Fruit fly (Drosophila melanogaster) whole organism, embryonic: ENCODE results near the gene srp.

Experiments used
- ATbp ChIP-seq: fragments of 200-800 bp; sonication (Bioruptor generic); optimal IDR thresholded peaks from 2 replicates; lab custom pipeline; 2017; ENCODE audit warnings: missing biosample characterization, mild to moderate bottlenecking, missing genetic modification characterization, missing genetic modification reagents
- Awh ChIP-seq: fragments of 200-800 bp; sonication (Bioruptor generic); IDR thresholded peaks from 2 replicates; pipeline ENCODE4, ENCODE4 v1.3.6; 2022; ENCODE audit warnings: missing biosample characterization, missing genetic modification characterization
- B-H2 ChIP-seq: fragments of 200-800 bp; sonication (Bioruptor generic); optimal IDR thresholded peaks from 2 replicates; lab custom pipeline; 2018; ENCODE audit warnings: missing biosample characterization, mild to moderate bottlenecking, missing genetic modification characterization
- CG10543 ChIP-seq: fragments of 200-800 bp; sonication (Bioruptor generic); optimal IDR thresholded peaks from 3 replicates; lab custom pipeline; 2017; ENCODE audit warnings: missing biosample characterization, mild to moderate bottlenecking, missing genetic modification characterization, moderate library complexity
- CG11093 ChIP-seq: fragments of 200-800 bp; sonication (Bioruptor generic); IDR thresholded peaks from 3 replicates; pipeline ENCODE4 v1.3.6; 2022; ENCODE audit warnings: missing biosample characterization, missing genetic modification characterization
- CG11695 ChIP-seq: fragments of 200-800 bp; sonication (Bioruptor generic); IDR thresholded peaks from 3 replicates; pipeline ENCODE4 v1.3.6; 2022; ENCODE audit warnings: missing biosample characterization, missing genetic modification characterization
- CG12391 ChIP-seq: fragments of 200-800 bp; sonication (Bioruptor generic); optimal IDR thresholded peaks from 3 replicates; lab custom pipeline; 2018; ENCODE audit warnings: missing biosample characterization, mild to moderate bottlenecking, missing genetic modification characterization, moderate library complexity
- CG12744 ChIP-seq: fragments of 200-800 bp; sonication (Bioruptor generic); optimal IDR thresholded peaks from 2 replicates; lab custom pipeline; 2016; ENCODE audit warnings: missing biosample characterization, missing genetic modification characterization
- CG13287 ChIP-seq: fragments of 200-800 bp; sonication (Bioruptor generic); IDR thresholded peaks from 2 replicates; pipeline ENCODE4 v1.3.6; 2022; ENCODE audit warnings: missing biosample characterization, missing genetic modification characterization; ENCODE audit not compliant: partially characterized antibody
- CG13424 ChIP-seq: fragments of 200-800 bp; sonication (Bioruptor generic); optimal IDR thresholded peaks from 2 replicates; lab custom pipeline; 2019; ENCODE audit warnings: missing biosample characterization, mild to moderate bottlenecking, missing genetic modification characterization, moderate library complexity
- CG13894 ChIP-seq: fragments of 200-800 bp; sonication (Bioruptor generic); optimal IDR thresholded peaks from 3 replicates; lab custom pipeline; 2018; ENCODE audit warnings: missing biosample characterization, mild to moderate bottlenecking, missing genetic modification characterization, moderate library complexity
- CG1792 ChIP-seq: fragments of 200-800 bp; sonication (Bioruptor generic); optimal IDR thresholded peaks from 2 replicates; lab custom pipeline; 2016; ENCODE audit warnings: missing biosample characterization, missing genetic modification characterization
- CG30403 ChIP-seq: fragments of 200-800 bp; sonication (Bioruptor generic); optimal IDR thresholded peaks from 3 replicates; lab custom pipeline; 2016; ENCODE audit warnings: missing biosample characterization, missing genetic modification characterization
- CG3407 ChIP-seq: fragments of 200-800 bp; sonication (Bioruptor generic); optimal IDR thresholded peaks from 2 replicates; lab custom pipeline; 2018; ENCODE audit warnings: missing biosample characterization, mild to moderate bottlenecking, missing genetic modification characterization
- CG34376 ChIP-seq: fragments of 200-800 bp; sonication (Bioruptor generic); optimal IDR thresholded peaks from 2 replicates; lab custom pipeline; 2018; ENCODE audit warnings: missing biosample characterization, mild to moderate bottlenecking, missing genetic modification characterization
- CG4360 ChIP-seq: fragments of 200-800 bp; sonication (Bioruptor generic); IDR thresholded peaks from 2 replicates; pipeline ENCODE4 v1.3.6; 2022; ENCODE audit warnings: missing biosample characterization, missing genetic modification characterization
- CG4424 ChIP-seq: fragments of 200-800 bp; sonication (Bioruptor generic); optimal IDR thresholded peaks from 3 replicates; lab custom pipeline; 2016; ENCODE audit warnings: missing biosample characterization, missing genetic modification characterization
- CG5180 ChIP-seq: fragments of 200-800 bp; sonication (Bioruptor generic); optimal IDR thresholded peaks from 3 replicates; lab custom pipeline; 2017; ENCODE audit warnings: missing biosample characterization, missing genetic modification characterization, mild to moderate bottlenecking, moderate library complexity, missing genetic modification reagents
- CG7928 ChIP-seq: fragments of 200-800 bp; sonication (Bioruptor generic); optimal IDR thresholded peaks from 2 replicates; lab custom pipeline; 2017; ENCODE audit warnings: missing biosample characterization, mild to moderate bottlenecking, missing genetic modification characterization
- Dad ChIP-seq: fragments of 200-800 bp; sonication (Bioruptor generic); optimal IDR thresholded peaks from 3 replicates; lab custom pipeline; 2016; ENCODE audit warnings: missing biosample characterization, missing genetic modification characterization
- Doc3 ChIP-seq: fragments of 200-800 bp; sonication (Bioruptor generic); IDR thresholded peaks from 3 replicates; pipeline ENCODE4 v1.3.6; 2022; ENCODE audit warnings: missing biosample characterization, missing genetic modification characterization; ENCODE audit not compliant: partially characterized antibody
- E2f2 ChIP-seq: fragments of 200-800 bp; sonication (Bioruptor generic); IDR thresholded peaks from 2 replicates; pipeline ENCODE4 v1.3.6; 2022; ENCODE audit warnings: missing biosample characterization, missing genetic modification characterization
- Ets97D ChIP-seq: fragments of 200-800 bp; sonication (Bioruptor generic); optimal IDR thresholded peaks from 3 replicates; lab custom pipeline; 2016; ENCODE audit warnings: missing biosample characterization, missing genetic modification characterization
- Gug ChIP-seq: fragments of 200-800 bp; sonication (Bioruptor generic); IDR thresholded peaks from 4 replicates; pipeline ENCODE4 v1.3.6; 2022; ENCODE audit warnings: missing biosample characterization, missing genetic modification characterization
- HLHmδ ChIP-seq: fragments of 200-800 bp; sonication (Bioruptor generic); optimal IDR thresholded peaks from 2 replicates; lab custom pipeline; 2018; ENCODE audit warnings: missing biosample characterization, mild to moderate bottlenecking, missing genetic modification characterization, moderate library complexity
- Med ChIP-seq: fragments of 200-800 bp; sonication (Bioruptor generic); peaks from one replicate; lab custom pipeline; 2016; ENCODE audit warnings: missing biosample characterization, missing genetic modification characterization, mild to moderate bottlenecking, inconsistent platforms, moderate library complexity
- Nf-YB ChIP-seq: fragments of 200-800 bp; sonication (Bioruptor generic); optimal IDR thresholded peaks from 3 replicates; lab custom pipeline; 2019; ENCODE audit warnings: missing biosample characterization, mild to moderate bottlenecking, missing genetic modification characterization, moderate library complexity
- NfI ChIP-seq: fragments of 200-800 bp; sonication (Bioruptor generic); optimal IDR thresholded peaks from 3 replicates; lab custom pipeline; 2018; ENCODE audit warnings: missing biosample characterization, mild to moderate bottlenecking, missing genetic modification characterization, moderate library complexity
- Rx ChIP-seq: fragments of 200-800 bp; sonication (Bioruptor generic); IDR thresholded peaks from 2 replicates; pipeline ENCODE4 v1.3.6; 2022; ENCODE audit warnings: missing biosample characterization, missing genetic modification characterization
- YL-1 ChIP-seq: fragments of 200-800 bp; sonication (Bioruptor generic); optimal IDR thresholded peaks from 3 replicates; lab custom pipeline; 2017; ENCODE audit warnings: missing biosample characterization, mild to moderate bottlenecking, missing genetic modification characterization
- ap ChIP-seq: fragments of 200-800 bp; sonication (Bioruptor generic); IDR thresholded peaks from 2 replicates; pipeline ENCODE4 v1.3.6; 2022; ENCODE audit warnings: missing biosample characterization, missing genetic modification characterization
- ato ChIP-seq: fragments of 200-800 bp; sonication (Bioruptor generic); IDR thresholded peaks from 2 replicates; pipeline ENCODE4 v1.3.6; 2022; ENCODE audit warnings: missing biosample characterization, missing genetic modification characterization; ENCODE audit not compliant: partially characterized antibody
- cas ChIP-seq: fragments of 200-800 bp; sonication (Bioruptor generic); IDR thresholded peaks from 2 replicates; pipeline ENCODE4 v1.3.6; 2022; ENCODE audit warnings: missing biosample characterization, missing genetic modification characterization
- exex ChIP-seq: fragments of 200-800 bp; sonication (Bioruptor generic); optimal IDR thresholded peaks from 4 replicates; lab custom pipeline; 2018; ENCODE audit warnings: missing biosample characterization, mild to moderate bottlenecking, missing genetic modification characterization, moderate library complexity
- eyg ChIP-seq: fragments of 200-800 bp; sonication (Bioruptor generic); optimal IDR thresholded peaks from 3 replicates; lab custom pipeline; 2016; ENCODE audit warnings: missing biosample characterization, missing genetic modification characterization
- inv ChIP-seq: fragments of 200-800 bp; sonication (Bioruptor generic); IDR thresholded peaks from 2 replicates; pipeline ENCODE4 v1.3.6; 2022; ENCODE audit warnings: missing biosample characterization, missing genetic modification characterization; ENCODE audit not compliant: partially characterized antibody
- kni ChIP-seq: fragments of 200-800 bp; sonication (Bioruptor generic); optimal IDR thresholded peaks from 3 replicates; lab custom pipeline; 2017; ENCODE audit warnings: mild to moderate bottlenecking, missing biosample characterization, missing genetic modification reagents, missing genetic modification characterization
- nerfin-1 ChIP-seq: fragments of 200-800 bp; sonication (Bioruptor generic); optimal IDR thresholded peaks from 3 replicates; lab custom pipeline; 2019; ENCODE audit warnings: missing biosample characterization, mild to moderate bottlenecking, missing genetic modification characterization, moderate library complexity
- odd ChIP-seq: fragments of 200-800 bp; sonication (Bioruptor generic); optimal IDR thresholded peaks from 2 replicates; lab custom pipeline; 2017; ENCODE audit warnings: missing biosample characterization, mild to moderate bottlenecking, missing genetic modification characterization
- onecut ChIP-seq: fragments of 200-800 bp; sonication (Bioruptor generic); IDR thresholded peaks from 2 replicates; pipeline ENCODE4 v1.3.6; 2022; ENCODE audit warnings: missing biosample characterization, missing genetic modification characterization
- peb ChIP-seq: fragments of 200-800 bp; sonication (Bioruptor generic); IDR thresholded peaks from 2 replicates; pipeline ENCODE4 v1.3.6; 2022; ENCODE audit warnings: missing biosample characterization, missing genetic modification characterization
- pfk ChIP-seq: fragments of 200-800 bp; sonication (Bioruptor generic); optimal IDR thresholded peaks from 2 replicates; lab custom pipeline; 2018; ENCODE audit warnings: missing biosample characterization, mild to moderate bottlenecking, missing genetic modification characterization, moderate library complexity
- schlank ChIP-seq: fragments of 200-800 bp; sonication (Bioruptor generic); optimal IDR thresholded peaks from 2 replicates; lab custom pipeline; 2018; ENCODE audit warnings: missing biosample characterization, mild to moderate bottlenecking, missing genetic modification characterization
- scrt ChIP-seq: fragments of 200-800 bp; sonication (Bioruptor generic); optimal IDR thresholded peaks from 2 replicates; lab custom pipeline; 2018; ENCODE audit warnings: missing biosample characterization, mild to moderate bottlenecking, missing genetic modification characterization, moderate library complexity
- stc ChIP-seq: fragments of 200-800 bp; sonication (Bioruptor generic); IDR thresholded peaks from 2 replicates; pipeline ENCODE4 v1.3.6; 2022; ENCODE audit warnings: missing biosample characterization, missing genetic modification characterization
- sug ChIP-seq: fragments of 200-800 bp; optimal IDR thresholded peaks from 2 replicates; lab custom pipeline; 2019; ENCODE audit warnings: missing biosample characterization, mild to moderate bottlenecking, missing genetic modification characterization, moderate library complexity
- toy ChIP-seq: fragments of 200-800 bp; sonication (Bioruptor generic); IDR thresholded peaks from 2 replicates; pipeline ENCODE4 v1.3.6; 2022; ENCODE audit warnings: missing biosample characterization, missing genetic modification characterization
- tx ChIP-seq: fragments of 200-800 bp; sonication (Bioruptor generic); optimal IDR thresholded peaks from 2 replicates; lab custom pipeline; 2016; ENCODE audit warnings: missing biosample characterization, missing genetic modification characterization
- vfl ChIP-seq: fragments of 200-800 bp; sonication (Bioruptor generic); optimal IDR thresholded peaks from 2 replicates; lab custom pipeline; 2016; ENCODE audit warnings: missing biosample characterization, missing genetic modification characterization
- wor ChIP-seq: fragments of 200-800 bp; sonication (Bioruptor generic); IDR thresholded peaks from 2 replicates; pipeline ENCODE4 v1.3.6; 2022; ENCODE audit warnings: missing biosample characterization, missing genetic modification characterization
- z ChIP-seq: fragments of 200-800 bp; sonication (Bioruptor generic); IDR thresholded peaks from 3 replicates; pipeline ENCODE4 v1.3.6; 2022; ENCODE audit warnings: missing biosample characterization, missing genetic modification characterization

The srp gene

dm6 chr3R:15974235-15974634 is 11.7 kb upstream of the srp start (continued):
- TF ChIP-seq tx (GFP tag; lab: Kevin White, UChicago) (peak; percentile 78), Ets97D (GFP tag; lab: Kevin White, UChicago) (peak; percentile 35), CG5180 (GFP tag; lab: Kevin White, UChicago) (peak; percentile 70), stc (no peak), CG11695 (GFP tag; lab: Robert Waterston, UW) (no peak), CG3407 (peak; percentile 67), nerfin-1 (tag; lab: Kevin White, UChicago) (peak; percentile 76), CG4360 (GFP tag; lab: Robert Waterston, UW) (no peak), CG4424 (GFP tag; lab: Kevin White, UChicago) (peak; percentile 83), kni (GFP tag; lab: Kevin White, UChicago) (no peak), E2f2 (GFP tag; lab: Robert Waterston, UW) (no peak), CG1792 (GFP tag; lab: Kevin White, UChicago) (peak; percentile 71), odd (GFP tag; lab: Kevin White, UChicago) (peak; percentile 74), CG13287 (GFP tag; lab: Robert Waterston, UW) (no peak), Nf-YB (GFP tag; lab: Kevin White, UChicago) (peak; percentile 42), CG12391 (peak; percentile 86), CG13894 (tag; lab: Kevin White, UChicago) (peak; percentile 16), wor (GFP tag; lab: Robert Waterston, UW) (no peak), scrt (peak; percentile 57), ap (GFP tag; lab: Robert Waterston, UW) (no peak), CG11093 (peak; percentile 73; the same call in 2 of the 3 replicates), Rx (GFP tag; lab: Robert Waterston, UW) (no peak), inv (GFP tag; lab: Robert Waterston, UW) (no peak), Awh (no peak), NfI (GFP tag; lab: Kevin White, UChicago) (peak; percentile 79), CG12744 (GFP tag; lab: Kevin White, UChicago) (peak; percentile 51)

DNA sequence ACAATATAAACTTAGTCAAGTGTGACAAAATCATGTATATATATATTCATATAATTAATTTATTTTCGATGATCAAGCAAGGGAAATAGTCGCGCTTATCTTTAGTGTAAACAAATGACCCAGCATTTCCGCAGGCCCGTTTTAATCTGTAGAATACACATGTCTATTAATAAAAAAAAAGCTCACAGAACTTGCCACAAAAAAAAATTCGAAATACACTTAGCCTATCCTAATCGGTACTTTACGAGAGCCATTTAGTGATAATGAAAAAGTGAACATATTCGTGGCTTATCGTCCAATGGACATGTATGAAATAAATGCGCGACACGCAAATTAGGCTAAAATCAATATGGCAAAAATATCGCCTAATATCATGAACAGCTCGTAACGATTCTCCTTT is 10.8 kb upstream of the srp start:
- TF ChIP-seq vfl (GFP tag; lab: Kevin White, UChicago) (no peak), B-H2 (GFP tag; lab: Kevin White, UChicago) (no peak), CG30403 (GFP tag; lab: Kevin White, UChicago) (no peak), Nf-YB (GFP tag; lab: Kevin White, UChicago) (no peak), z (GFP tag; lab: Robert Waterston, UW) (no peak), scrt (no peak), cas (GFP tag; lab: Robert Waterston, UW) (no peak), toy (no peak), CG13424 (tag; lab: Kevin White, UChicago) (no peak), CG34376 (GFP tag; lab: Kevin White, UChicago) (peak; percentile 51), ato (GFP tag; lab: Robert Waterston, UW) (no peak), HLHmδ (GFP tag; lab: Kevin White, UChicago) (no peak), onecut (no peak), schlank (no peak), CG7928 (GFP tag; lab: Kevin White, UChicago) (no peak), exex (peak; percentile 95), Doc3 (no peak), eyg (no peak), sug (tag; lab: Kevin White, UChicago) (peak; percentile 3), CG10543 (GFP tag; lab: Kevin White, UChicago) (no peak), peb (no peak), Dad (GFP tag; lab: Kevin White, UChicago) (no peak), pfk (GFP tag; lab: Kevin White, UChicago) (no peak), Med (GFP tag; lab: Kevin White, UChicago) (no peak), Gug (GFP tag; lab: Robert Waterston, UW) (no peak), YL-1 (no peak), CG11695 (GFP tag; lab: Robert Waterston, UW) (no peak), ATbp (GFP tag; lab: Kevin White, UChicago) (no peak)
